Worm (Caenorhabditis elegans): ENCODE measurements around the gene spcs-3.

The spcs-3 gene

DNA sequence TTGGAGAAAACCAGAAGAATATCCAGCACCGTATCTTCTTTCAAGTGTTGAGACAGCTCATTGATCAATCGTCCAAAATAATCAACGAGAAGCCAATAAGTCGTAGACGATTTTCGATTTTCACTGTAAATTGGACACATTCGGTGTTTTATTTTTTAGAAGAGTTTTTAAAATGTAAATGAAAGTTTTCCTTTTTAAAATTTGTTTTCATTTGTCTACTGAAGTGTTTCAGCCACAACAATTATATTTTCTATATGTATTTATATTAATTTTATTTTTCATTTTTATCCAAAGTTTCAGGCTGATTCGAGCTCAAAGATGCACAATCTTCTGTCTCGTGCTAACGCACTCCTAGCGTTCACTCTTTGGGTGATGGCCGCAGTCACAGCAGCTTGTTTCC, at the start of gene spcs-3:
Gene spcs-3 (plus strand): TSS at position 301 of the 400 bp plus-strand sequence.
- no peak for TF ChIP-seq unc-62 (GFP tag; optimal IDR thresholded peaks at IDR 0.05)

DNA sequence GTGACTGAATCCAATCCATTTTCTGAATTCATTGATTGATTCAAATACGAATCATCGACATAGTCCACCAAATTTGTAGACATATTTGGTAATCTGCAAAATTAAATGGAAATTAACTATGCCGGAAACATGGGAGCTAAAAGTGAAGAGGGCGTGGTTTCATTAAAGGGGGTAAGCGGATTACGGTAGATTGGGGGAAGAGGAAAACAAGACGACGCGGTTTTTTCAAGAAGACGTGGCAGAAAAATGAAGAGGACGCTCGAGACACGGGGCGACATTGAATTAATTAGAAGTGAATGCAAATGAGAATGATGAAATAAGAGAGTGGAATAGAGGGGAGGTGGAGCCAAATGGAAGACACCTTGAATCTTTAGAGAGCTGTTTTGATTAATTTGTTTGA, 48.5 kb upstream of the spcs-3 start, which contains the start of gene npr-17:
Gene npr-17 (minus strand): TSS at position 101 of the 400 bp plus-strand sequence.
- no peak for TF ChIP-seq unc-62 (GFP tag; optimal IDR thresholded peaks at IDR 0.05)

DNA sequence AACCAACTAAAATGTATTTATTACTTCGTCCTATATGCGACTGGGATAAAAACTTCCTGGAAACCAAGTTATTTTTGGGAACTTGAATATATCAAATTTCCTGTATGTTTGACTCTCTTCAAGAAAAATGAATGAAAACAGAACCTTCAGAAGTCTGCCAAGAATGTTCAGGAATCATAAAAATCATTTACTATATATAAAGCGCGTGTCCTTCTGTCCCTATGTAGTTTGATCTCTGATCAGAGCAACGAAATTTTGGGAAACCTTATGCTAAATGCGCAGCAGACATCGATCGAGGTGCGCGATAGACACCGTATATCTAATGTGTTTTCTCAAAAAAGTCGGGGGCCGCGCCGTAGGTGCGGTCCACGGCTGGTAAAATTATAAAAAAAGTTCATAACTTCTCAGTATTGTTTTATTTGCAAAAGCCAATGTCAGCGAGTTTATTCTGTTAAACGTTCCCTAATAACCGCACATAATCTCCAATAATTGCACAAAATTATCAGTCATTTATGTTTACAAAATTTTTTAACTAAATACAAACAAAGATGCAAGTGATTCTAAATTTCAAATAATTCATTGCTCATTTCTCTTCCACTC, 47.3 kb upstream of the spcs-3 start:
- TF ChIP-seq unc-62 (GFP tag; optimal IDR thresholded peaks at IDR 0.05) = no peak

DNA sequence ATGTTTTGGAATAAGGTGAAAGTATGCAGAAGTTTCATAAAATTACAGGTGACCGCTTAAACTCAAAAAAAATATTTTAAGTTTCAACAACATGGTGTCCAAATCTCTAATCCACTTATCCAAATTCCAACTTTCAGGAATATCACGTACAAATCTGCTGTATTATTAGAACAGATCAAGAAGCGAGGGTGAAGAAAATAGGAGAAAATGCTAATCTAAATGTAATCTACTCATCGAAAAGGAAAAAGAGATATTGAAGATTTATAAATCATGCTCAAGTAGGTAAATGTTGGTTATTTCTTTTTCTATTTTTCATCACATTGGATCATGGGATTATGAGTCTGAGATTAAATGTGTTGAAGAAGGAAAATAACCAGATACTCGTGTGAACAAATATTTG, 43.3 kb upstream of the spcs-3 start:
- no peak for TF ChIP-seq unc-62 (GFP tag; optimal IDR thresholded peaks at IDR 0.05)

DNA sequence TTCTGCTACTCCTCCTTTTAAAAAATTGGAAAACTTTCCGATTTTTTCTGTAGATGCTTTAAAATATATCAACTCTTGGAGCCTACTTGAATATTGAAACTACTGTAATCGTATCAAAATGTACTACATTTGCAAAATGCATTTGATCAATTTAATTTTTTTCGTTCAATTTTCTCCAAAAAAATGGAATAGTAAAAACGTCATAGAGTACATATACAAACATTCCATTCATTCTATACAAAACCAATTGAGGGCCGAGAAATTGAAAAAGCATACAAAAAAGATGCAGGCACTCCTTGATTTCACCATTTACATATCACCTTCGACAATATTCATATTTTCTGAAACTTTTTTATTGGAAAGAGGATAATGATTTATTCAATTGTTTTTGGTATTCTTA, 40.7 kb upstream of the spcs-3 start, which contains the start of gene C06G4.6:
Gene C06G4.6 (plus strand): TSS at position 301 of the 400 bp plus-strand sequence.
- TF ChIP-seq unc-62 (GFP tag; optimal IDR thresholded peaks at IDR 0.05) = no peak

DNA sequence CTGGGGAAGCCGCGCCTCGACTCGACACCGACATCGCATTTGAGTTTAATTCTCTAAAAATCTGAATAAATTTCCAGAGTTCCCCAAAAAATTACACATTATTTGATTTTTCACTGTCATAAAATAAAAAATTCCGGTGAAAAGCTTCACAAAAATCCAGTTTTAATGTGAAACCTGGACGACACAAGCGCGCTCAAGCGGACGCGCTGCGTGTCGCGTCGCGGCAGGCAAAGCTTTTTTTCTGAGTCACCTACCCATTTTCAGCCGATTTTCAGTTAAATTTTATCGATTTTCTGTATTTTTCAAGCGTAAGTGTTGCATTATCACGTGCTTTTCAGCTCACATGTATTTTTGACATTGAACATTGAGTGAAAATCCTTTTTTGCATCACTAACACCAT, 35.0 kb upstream of the spcs-3 start, which contains the start of gene cit-1.1:
Gene cit-1.1 (minus strand): TSS at position 53 of the 400 bp plus-strand sequence.
- TF ChIP-seq unc-62 (GFP tag; optimal IDR thresholded peaks at IDR 0.05) = no peak

DNA sequence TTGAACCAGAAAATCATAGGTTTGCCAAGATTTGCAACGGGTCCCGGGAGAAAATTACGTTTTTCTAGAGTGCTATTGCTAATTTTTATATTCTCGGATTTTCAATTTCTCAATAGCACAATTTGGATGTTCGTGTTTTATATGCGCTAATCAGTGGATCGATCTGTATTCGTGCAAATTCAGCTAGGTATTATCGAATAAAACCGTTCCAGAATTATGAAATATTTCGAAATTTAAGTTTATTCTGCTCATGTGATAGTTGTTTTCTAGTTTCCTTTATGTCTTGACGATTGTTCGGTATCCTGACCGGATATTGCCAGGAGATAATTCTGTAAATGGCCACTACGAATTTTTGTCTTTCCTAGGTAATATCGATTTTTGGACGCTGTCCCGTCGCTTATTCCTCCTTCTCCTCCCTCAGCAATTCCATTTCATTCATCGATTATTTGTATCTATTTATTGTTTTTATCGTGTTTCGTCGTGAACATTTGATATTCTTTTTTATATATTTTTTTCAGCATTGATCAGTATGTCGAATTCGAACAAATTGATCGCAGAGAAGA, 34.5 kb upstream of the spcs-3 start, which contains the start of gene cit-1.2:
Gene cit-1.2 (plus strand): TSS at position 513 of the 563 bp plus-strand sequence.
- no peak for TF ChIP-seq unc-62 (GFP tag; optimal IDR thresholded peaks at IDR 0.05)

DNA sequence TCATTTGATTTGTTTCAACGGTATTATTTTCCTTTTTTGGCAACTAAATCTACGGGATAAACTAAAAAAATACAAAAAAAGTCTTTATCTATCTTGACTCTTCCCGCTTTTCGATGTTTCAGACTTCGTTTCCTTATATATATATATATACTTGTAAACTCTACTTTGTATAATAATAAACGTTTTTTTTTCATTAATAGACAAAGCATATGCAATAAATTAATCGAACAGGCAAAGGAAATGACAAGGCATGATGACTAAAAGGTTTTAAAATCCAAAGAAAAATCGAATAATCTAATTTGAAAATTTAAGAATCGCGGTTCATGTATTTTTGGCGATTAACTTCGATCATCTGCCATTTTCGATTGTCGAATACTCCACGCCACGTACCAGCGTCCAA, 31.2 kb upstream of the spcs-3 start:
- no peak for TF ChIP-seq unc-62 (GFP tag; optimal IDR thresholded peaks at IDR 0.05)

DNA sequence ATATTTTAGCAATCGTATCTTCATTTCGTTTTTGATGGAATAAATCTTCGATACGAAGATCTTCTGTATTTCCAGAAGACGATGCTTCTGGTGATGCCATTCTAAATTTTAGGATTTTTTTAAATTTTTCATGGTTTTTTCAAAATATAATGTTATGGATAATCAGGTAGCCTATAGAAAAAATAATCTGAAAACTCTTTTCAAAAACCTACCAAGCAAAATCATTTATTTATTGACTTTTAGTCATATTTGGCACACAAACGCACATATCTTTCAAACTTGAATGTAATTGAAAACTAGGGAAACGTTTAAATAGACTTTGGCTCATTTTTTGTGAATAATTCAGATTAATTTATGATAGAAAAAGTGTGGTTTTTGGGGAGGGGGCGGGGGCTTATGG, 28.4 kb upstream of the spcs-3 start, which contains the start of gene F44B9.5:
Gene F44B9.5 (minus strand): TSS at position 101 of the 400 bp plus-strand sequence.
- no peak for TF ChIP-seq unc-62 (GFP tag; optimal IDR thresholded peaks at IDR 0.05)

DNA sequence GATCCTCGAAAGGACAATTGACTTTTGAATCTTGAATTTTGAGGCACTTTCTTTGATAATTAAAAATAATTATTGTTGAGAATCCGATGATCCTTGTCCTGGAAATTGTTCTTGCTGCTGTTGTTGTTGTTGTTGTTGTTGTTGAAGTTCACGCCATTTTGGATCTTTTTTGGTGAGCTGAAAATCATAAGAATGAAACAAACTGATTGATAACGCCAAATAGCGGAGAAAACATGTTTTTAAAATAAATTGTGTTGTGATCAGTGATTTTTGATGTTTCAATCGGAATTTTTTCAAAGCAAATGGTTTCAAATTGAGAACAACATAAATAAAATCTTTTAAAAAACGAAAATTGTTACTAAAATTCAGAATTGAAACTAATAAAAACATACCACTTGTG, 27.8 kb upstream of the spcs-3 start:
- no peak for TF ChIP-seq unc-62 (GFP tag; optimal IDR thresholded peaks at IDR 0.05)

DNA sequence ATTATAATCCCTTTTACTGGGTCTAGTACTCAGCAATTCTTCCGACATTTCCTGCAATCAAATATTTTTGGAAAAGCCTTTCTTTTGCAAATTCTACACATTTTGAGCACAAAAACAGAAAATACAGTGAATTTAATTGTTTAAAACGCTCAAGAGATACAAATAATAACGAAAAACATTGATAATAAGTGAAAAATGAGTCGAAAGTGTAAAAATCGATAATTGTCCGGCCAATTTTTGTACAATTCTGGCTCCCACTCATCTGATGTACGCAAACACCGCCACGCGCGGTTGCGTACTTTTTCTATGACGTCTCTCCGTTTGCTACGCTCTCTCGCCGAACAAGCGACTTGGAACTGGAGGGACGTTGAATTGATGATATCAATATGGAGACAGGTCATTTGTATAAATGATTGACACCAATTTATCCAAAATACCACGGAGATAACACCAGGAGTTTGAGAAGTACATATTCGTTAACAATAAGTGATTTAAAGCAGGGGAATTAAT, 23.9 kb upstream of the spcs-3 start, which contains the start of gene lin-36:
Gene lin-36 (minus strand): TSS at position 51 of the 510 bp plus-strand sequence.
- TF ChIP-seq unc-62 (GFP tag; optimal IDR thresholded peaks at IDR 0.05) = no peak

DNA sequence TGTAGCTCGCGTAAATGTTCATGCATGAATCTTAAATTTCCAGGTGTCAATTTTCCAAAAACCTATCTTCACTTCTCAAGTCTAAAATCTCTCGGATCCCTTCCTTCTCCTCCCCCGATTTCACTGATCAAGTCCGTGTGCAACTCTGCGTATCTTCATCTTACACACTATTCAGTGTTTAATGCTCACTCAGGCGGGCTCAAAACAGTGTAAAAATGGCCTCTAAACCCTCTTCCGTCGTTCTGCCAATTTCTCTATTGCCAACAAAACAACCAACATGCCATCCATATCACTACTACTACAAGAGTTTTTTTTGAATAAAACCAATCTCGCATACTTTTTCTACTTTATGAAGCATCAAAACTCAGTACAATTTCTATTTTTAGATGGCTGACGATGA, 22.7 kb upstream of the spcs-3 start, which contains the start of gene F44B9.2:
Gene F44B9.2 (plus strand): TSS at position 387 of the 400 bp plus-strand sequence.
- no peak for TF ChIP-seq unc-62 (GFP tag; optimal IDR thresholded peaks at IDR 0.05)

DNA sequence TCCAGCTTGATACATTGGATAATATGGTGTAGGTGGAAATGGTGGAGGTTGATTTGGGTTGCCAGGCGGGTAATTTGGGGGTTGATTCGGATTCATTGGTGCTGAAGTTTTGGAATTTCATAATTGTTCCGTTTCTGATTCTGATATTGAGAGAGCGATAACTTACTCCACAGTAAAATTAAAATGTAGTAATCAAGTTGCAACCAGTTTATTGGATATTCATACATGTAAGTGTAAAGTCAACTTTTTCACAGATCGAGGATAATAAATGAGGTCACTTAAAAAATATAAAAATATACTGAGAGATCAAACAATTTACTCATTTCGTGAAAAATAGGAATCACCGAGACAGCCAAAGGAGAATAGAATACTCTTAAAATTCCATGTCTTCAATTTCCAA, 16.9 kb upstream of the spcs-3 start, which contains the start of gene mdt-30:
Gene mdt-30 (minus strand): TSS at position 101 of the 400 bp plus-strand sequence.
- no peak for TF ChIP-seq unc-62 (GFP tag; optimal IDR thresholded peaks at IDR 0.05)

DNA sequence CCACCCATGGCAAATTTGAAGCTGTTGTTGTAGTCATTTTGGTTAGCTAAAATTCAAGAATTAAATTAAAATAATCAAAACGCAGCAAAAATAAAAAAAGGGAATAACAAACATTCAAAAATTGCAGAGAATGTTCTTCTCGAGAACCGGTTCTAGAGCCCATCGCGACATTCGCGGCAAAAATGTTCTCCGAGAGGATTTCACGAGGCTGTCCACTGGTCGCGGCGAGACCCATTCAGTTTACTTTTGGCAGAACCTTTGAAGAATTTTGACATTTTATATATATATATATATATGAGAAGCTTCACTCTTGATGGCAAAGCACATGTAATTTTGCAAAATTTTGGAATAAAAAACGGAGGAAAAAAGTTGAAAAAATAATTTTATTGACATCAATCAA, 15.3 kb upstream of the spcs-3 start, which contains the start of gene F44B9.8:
Gene F44B9.8 (minus strand): TSS at position 163 of the 400 bp plus-strand sequence.
- TF ChIP-seq unc-62 (GFP tag; optimal IDR thresholded peaks at IDR 0.05) = no peak

DNA sequence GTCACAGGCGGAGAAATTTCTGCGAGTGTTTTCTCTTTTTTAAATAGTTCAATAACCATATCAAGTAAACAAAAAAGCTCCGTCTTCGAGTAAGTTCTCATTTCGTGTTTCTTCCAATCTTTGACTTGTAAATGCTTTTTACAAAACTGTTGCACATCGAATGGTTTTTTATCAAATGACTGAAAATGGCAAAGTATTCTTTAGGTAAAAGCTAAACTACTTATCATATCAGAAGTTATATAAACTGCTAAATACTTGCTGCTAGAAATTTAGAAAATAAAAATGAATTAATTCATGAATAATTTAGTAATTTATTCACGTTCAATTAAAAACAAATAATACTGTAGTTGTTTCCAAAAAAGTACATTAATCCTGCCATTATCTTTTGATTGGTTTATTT, 13.9 kb upstream of the spcs-3 start, which contains the start of gene F44B9.9:
Gene F44B9.9 (minus strand): TSS at position 101 of the 400 bp plus-strand sequence.
- TF ChIP-seq unc-62 (GFP tag; optimal IDR thresholded peaks at IDR 0.05) = no peak

DNA sequence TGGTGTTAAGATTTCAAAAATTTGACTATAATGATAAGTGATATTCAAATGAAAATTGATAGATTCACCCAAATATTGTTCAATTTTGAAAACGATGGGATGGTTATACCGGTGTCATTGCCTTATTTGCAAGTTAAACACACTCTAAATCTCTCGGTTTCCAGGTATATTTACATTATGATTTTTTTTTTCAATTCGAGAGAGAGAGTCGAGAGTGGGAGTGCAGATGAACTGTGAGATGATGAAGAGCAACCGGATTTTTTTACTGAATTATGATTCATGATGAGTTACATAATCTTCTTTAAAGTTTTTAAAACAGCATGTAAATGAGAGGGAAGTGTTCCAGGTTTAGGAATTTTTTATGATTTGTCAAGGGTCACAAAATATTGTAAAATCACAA, 11.3 kb upstream of the spcs-3 start, which contains the start of gene F44B9.10:
Gene F44B9.10 (minus strand): TSS at position 101 of the 400 bp plus-strand sequence.
- no peak for TF ChIP-seq unc-62 (GFP tag; optimal IDR thresholded peaks at IDR 0.05)
